Worm (Caenorhabditis elegans): ENCODE data around the gene gck-2.

- no peak for TF ChIP-seq ceh-82 (tag; optimal IDR thresholded peaks at IDR 0.05)
- no peak for TF ChIP-seq nhr-77 (tag; optimal IDR thresholded peaks at IDR 0.05)
Measured at ce11 chrV:6762361-6762760, 30.1 kb downstream of the gck-2 start, which contains the start of gene T25F10.4.
